Worm (Caenorhabditis elegans) whole organism, early embryonic: Measurements from ENCODE around the gene W08G11.3.

Experiments used
- B0310.2 ChIP-seq: sonication (generic microtip); optimal IDR thresholded peaks from 2 replicates; lab custom pipeline; 2016; ENCODE audit warnings: mild to moderate bottlenecking, missing genetic modification characterization, missing compliant biosample characterization
- F13C5.2 ChIP-seq: sonication (generic microtip); optimal IDR thresholded peaks from 2 replicates; lab custom pipeline; 2017; ENCODE audit warnings: mild to moderate bottlenecking, missing genetic modification characterization, inconsistent platforms, missing compliant biosample characterization
- aly-1 ChIP-seq: sonication (generic microtip); optimal IDR thresholded peaks from 2 replicates; lab custom pipeline; 2016; ENCODE audit warnings: missing genetic modification characterization, missing compliant biosample characterization
- ama-1 ChIP-seq: fragments of 150-350 bp; optimal IDR thresholded peaks from 2 replicates; lab custom pipeline; 2014
- ceh-13 ChIP-seq: fragments of 200-800 bp; sonication (Bioruptor generic); optimal IDR thresholded peaks from 2 replicates; lab custom pipeline; 2018; ENCODE audit warnings: mild to moderate bottlenecking, missing genetic modification characterization, missing compliant biosample characterization
- ceh-36 ChIP-seq: sonication (generic microtip); optimal IDR thresholded peaks from 2 replicates; lab custom pipeline; 2016; ENCODE audit warnings: missing genetic modification characterization, inconsistent platforms, missing compliant biosample characterization
- ets-7 ChIP-seq: sonication (generic microtip); optimal IDR thresholded peaks from 2 replicates; lab custom pipeline; 2016; ENCODE audit warnings: missing genotype, missing genetic modification characterization, missing compliant biosample characterization
- flt-1 ChIP-seq: fragments of 200-800 bp; sonication (Bioruptor generic); IDR thresholded peaks from 2 replicates; pipeline ENCODE4 v1.3.6; 2022; ENCODE audit warnings: missing genetic modification characterization, missing compliant biosample characterization
- hmbx-1 ChIP-seq: sonication (generic microtip); optimal IDR thresholded peaks from 2 replicates; lab custom pipeline; 2016; ENCODE audit warnings: mild to moderate bottlenecking, missing genetic modification characterization, missing compliant biosample characterization
- hmg-4 ChIP-seq: fragments of 200-800 bp; sonication (Bioruptor generic); optimal IDR thresholded peaks from 2 replicates; lab custom pipeline; 2018; ENCODE audit warnings: mild to moderate bottlenecking, missing genetic modification characterization, missing compliant biosample characterization
- hnd-1 ChIP-seq: sonication (generic microtip); optimal IDR thresholded peaks from 2 replicates; lab custom pipeline; 2016; ENCODE audit warnings: missing genetic modification characterization, missing compliant biosample characterization
- pes-1 ChIP-seq: fragments of 200-800 bp; sonication (Bioruptor generic); IDR thresholded peaks from 2 replicates; pipeline ENCODE4 v1.3.6; 2022; ENCODE audit warnings: missing genetic modification reagents, missing genetic modification characterization, missing compliant biosample characterization
- scrt-1 ChIP-seq: fragments of 200-800 bp; sonication (Bioruptor generic); IDR thresholded peaks from 2 replicates; pipeline ENCODE4 v1.3.6; 2022; ENCODE audit warnings: missing genetic modification characterization, missing compliant biosample characterization
- sea-1 ChIP-seq: fragments of 200-800 bp; sonication (Bioruptor generic); conservative IDR thresholded peaks from 2 replicates; pipeline ENCODE4 v1.3.6; 2022; ENCODE audit warnings: missing genetic modification characterization, missing compliant biosample characterization
- tbx-11 ChIP-seq: fragments of 200-800 bp; sonication (Bioruptor generic); IDR thresholded peaks from 2 replicates; pipeline ENCODE4 v1.3.6; 2022; ENCODE audit warnings: missing genetic modification characterization, missing compliant biosample characterization
- tbx-37 ChIP-seq: fragments of 200-800 bp; sonication (Bioruptor generic); conservative IDR thresholded peaks from 2 replicates; pipeline ENCODE4 v1.3.6; 2022; ENCODE audit warnings: missing genetic modification reagents, missing genetic modification characterization, missing compliant biosample characterization
- tra-4 ChIP-seq: sonication (generic microtip); optimal IDR thresholded peaks from 2 replicates; lab custom pipeline; 2017; ENCODE audit warnings: missing genetic modification characterization, missing compliant biosample characterization

Gene W08G11.3

DNA sequence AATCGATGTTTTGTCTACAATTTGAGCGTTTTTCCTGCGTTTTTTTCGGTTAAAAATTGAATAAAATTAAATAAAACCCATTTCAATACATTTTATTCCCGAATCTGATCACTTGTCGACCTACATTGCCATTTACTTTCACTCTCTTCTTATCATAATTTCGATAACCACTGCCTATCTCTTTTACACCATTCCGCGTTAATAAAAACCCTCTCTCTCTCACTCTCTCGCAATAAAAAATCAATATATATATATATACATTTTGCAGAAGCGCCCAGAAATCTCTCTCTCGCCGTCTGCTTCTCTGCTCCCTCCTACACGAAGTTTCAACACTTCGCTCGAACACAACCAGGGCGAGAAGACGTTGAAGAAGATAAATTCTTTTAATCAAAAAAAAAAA lies 10.2 kb upstream of the W08G11.3 start, which contains the start of gene pptr-1:
Gene pptr-1 (plus strand): TSS at position 269 of the 400 bp plus-strand sequence.
- TF ChIP-seq ceh-13 (GFP tag; lab: Kevin White, UChicago) (no peak), hnd-1 (tag; lab: Kevin White, UChicago) (no peak), hmg-4 (GFP tag; lab: Kevin White, UChicago) (no peak)

DNA sequence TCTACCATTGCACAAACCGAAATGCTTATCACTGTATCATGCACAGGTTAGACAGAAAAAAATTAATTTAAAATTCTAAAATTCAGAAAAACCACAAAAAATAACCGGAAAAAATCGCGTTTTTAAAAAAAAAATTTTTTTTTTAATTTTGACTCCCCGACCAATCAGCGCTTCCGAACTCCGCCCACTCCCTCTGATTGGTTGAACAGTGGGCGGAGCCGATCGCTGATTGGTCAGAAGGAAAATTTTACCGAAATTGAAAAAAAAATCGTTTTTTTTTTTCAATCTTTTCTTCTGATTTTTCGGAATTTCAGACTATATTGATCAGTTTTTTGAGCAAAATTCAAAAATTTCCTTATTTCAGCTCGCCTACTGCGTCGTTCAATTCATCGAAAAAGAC lies 6.1 kb upstream of the W08G11.3 start:
- TF ChIP-seq ets-7 (tag; lab: Kevin White, UChicago) (no peak), sea-1 (GFP tag; lab: Robert Waterston, UW) (no peak), F13C5.2 (tag; lab: Kevin White, UChicago) (no peak), flt-1 (GFP tag; lab: Robert Waterston, UW) (no peak)

DNA sequence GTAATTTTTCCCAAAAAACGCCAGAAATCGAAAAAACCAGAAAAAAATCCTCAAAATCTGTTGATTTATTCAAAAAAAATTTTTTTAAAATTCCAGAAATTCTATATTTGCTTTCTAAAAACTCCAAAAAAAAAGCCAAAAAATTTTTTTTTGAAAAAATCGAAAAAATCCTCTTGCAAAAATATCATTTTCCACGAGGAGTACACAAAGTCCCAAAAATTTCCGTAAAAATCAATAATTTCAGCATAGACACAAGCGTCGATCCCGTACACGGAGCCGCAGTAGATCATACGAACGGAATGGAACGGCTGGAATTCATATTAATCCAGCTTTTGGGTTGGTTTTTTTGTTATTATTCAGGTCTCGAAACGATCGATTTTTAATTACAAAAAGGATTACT lies 662 bp downstream of the W08G11.3 start:
- TF ChIP-seq hmbx-1 (tag; lab: Kevin White, UChicago) (no peak), hnd-1 (tag; lab: Kevin White, UChicago) (no peak), B0310.2 (no peak), hmg-4 (GFP tag; lab: Kevin White, UChicago) (no peak), ceh-36 (tag; lab: Kevin White, UChicago) (no peak), sea-1 (GFP tag; lab: Robert Waterston, UW) (no peak), F13C5.2 (tag; lab: Kevin White, UChicago) (no peak), pes-1 (GFP tag; lab: Robert Waterston, UW) (no peak), tbx-11 (no peak), ets-7 (tag; lab: Kevin White, UChicago) (no peak), tbx-37 (no peak), aly-1 (tag; lab: Kevin White, UChicago) (no peak), flt-1 (GFP tag; lab: Robert Waterston, UW) (no peak), ama-1 (lab: Kevin White, UChicago) (no peak), ceh-13 (GFP tag; lab: Kevin White, UChicago) (no peak)

DNA sequence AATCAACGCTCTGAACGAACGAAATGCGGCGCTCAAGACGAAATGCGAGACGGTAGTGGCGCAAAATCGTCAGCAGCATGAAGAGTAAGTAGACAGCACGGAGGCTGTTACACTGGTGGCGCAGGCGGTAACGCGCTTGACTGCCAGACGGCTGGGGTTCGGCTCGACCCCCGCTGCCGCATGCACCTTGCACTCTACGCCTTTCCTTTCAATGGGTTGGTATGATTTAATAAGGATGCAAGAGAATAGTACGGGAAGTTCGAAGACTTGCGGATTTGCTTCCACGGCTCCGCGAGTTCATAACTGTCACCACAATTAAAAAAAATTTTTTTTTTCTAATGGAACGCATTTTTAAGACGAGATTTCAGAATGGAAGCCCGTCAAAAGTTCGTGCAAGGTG lies 2.6 kb downstream of the W08G11.3 start:
- TF ChIP-seq B0310.2 (peak; percentile 57), sea-1 (GFP tag; lab: Robert Waterston, UW) (peak; percentile 75), flt-1 (GFP tag; lab: Robert Waterston, UW) (peak; percentile 78), ets-7 (tag; lab: Kevin White, UChicago) (peak; percentile 39), aly-1 (tag; lab: Kevin White, UChicago) (peak; percentile 89), pes-1 (GFP tag; lab: Robert Waterston, UW) (peak; percentile 84), ceh-36 (tag; lab: Kevin White, UChicago) (peak; percentile 76), tbx-37 (peak; percentile 52; the same call in 1 of the 2 replicates), tra-4 (tag; lab: Kevin White, UChicago) (peak; percentile 61), hmg-4 (GFP tag; lab: Kevin White, UChicago) (peak; percentile 75), hmbx-1 (tag; lab: Kevin White, UChicago) (no peak), scrt-1 (GFP tag; lab: Robert Waterston, UW) (peak; percentile 90), ama-1 (lab: Kevin White, UChicago) (no peak), tbx-11 (peak; percentile 70), ceh-13 (GFP tag; lab: Kevin White, UChicago) (peak; percentile 43), hnd-1 (tag; lab: Kevin White, UChicago) (peak; percentile 50), F13C5.2 (tag; lab: Kevin White, UChicago) (peak; percentile 76)

DNA sequence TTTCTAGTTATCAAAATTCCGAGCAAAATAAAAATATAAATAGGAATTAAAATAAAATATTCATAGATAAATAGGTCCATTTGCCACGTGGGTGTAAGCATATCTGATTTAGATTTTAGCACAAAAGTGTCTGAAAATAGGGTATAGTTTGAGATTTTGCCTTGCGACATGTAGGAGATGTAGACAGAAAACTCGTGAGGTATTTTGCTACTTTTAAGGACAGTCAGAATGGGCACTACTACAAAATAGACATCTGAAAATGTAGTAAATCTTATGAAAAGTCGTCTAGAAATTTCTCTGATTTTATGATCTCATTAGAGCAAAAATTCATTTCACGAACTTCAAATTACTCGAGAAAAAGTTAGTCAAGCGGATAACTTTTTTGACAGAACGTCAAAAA lies 7.2 kb downstream of the W08G11.3 start, which contains the start of gene srv-34:
Gene srv-34 (minus strand): TSS at position 101 of the 400 bp plus-strand sequence.
- TF ChIP-seq ceh-13 (GFP tag; lab: Kevin White, UChicago) (no peak), pes-1 (GFP tag; lab: Robert Waterston, UW) (no peak), F13C5.2 (tag; lab: Kevin White, UChicago) (no peak), sea-1 (GFP tag; lab: Robert Waterston, UW) (no peak), tbx-37 (no peak), tra-4 (tag; lab: Kevin White, UChicago) (no peak), B0310.2 (no peak)

DNA sequence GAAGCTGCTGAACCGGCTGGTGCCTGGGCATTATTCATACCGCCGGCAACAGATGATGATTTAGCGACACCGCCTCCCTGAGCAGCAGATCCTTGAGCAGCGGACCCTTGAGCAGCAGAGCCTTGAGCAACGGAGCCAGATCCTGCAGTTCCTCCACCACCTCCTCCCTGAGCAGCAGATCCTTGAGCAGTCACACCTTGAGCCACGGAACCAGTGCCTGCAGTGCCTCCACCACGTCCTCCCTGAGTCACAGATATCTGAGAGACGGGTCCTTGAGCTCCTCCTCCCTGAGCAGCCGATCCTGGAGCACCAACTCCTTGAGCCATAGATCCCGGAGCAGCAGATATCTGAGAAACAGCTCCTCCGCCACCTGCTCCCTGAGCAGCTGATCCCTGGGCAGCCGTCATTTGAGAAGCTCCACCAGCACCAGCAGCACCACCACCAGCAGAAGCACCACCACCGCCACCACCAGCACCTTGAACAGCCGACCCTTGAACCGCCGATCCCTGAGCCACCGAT lies 9.0 kb downstream of the W08G11.3 start:
- TF ChIP-seq pes-1 (GFP tag; lab: Robert Waterston, UW), result no peak
- no peak for TF ChIP-seq hmbx-1 (tag; lab: Kevin White, UChicago)
- no peak for TF ChIP-seq ceh-13 (GFP tag; lab: Kevin White, UChicago)
- no peak for TF ChIP-seq ama-1 (lab: Kevin White, UChicago)
- TF ChIP-seq hnd-1 (tag; lab: Kevin White, UChicago), result no peak
- TF ChIP-seq ceh-36 (tag; lab: Kevin White, UChicago), result no peak
- no peak for TF ChIP-seq hmg-4 (GFP tag; lab: Kevin White, UChicago)
- TF ChIP-seq B0310.2, result no peak
- no peak for TF ChIP-seq F13C5.2 (tag; lab: Kevin White, UChicago)
- TF ChIP-seq sea-1 (GFP tag; lab: Robert Waterston, UW), result no peak
- no peak for TF ChIP-seq tra-4 (tag; lab: Kevin White, UChicago)
- no peak for TF ChIP-seq ets-7 (tag; lab: Kevin White, UChicago)

ce11 chrV:16377188-16377587 lies 9.7 kb downstream of the W08G11.3 start:
- TF ChIP-seq tbx-11, result no peak
- no peak for TF ChIP-seq ets-7 (tag; lab: Kevin White, UChicago)
- TF ChIP-seq tbx-37, result no peak
- TF ChIP-seq tra-4 (tag; lab: Kevin White, UChicago), result no peak
- TF ChIP-seq ceh-13 (GFP tag; lab: Kevin White, UChicago), result no peak
- no peak for TF ChIP-seq ceh-36 (tag; lab: Kevin White, UChicago)
- TF ChIP-seq aly-1 (tag; lab: Kevin White, UChicago), result no peak
- TF ChIP-seq scrt-1 (GFP tag; lab: Robert Waterston, UW), result no peak
- TF ChIP-seq hmbx-1 (tag; lab: Kevin White, UChicago), result no peak
